Worm (Caenorhabditis elegans): ENCODE data around the gene phlp-2.

ce11 chrIII:4205751-4206327 lies 3.4 kb upstream of the phlp-2 start, which contains the start of gene R74.8:
- TF ChIP-seq unc-62 (GFP tag; optimal IDR thresholded peaks at IDR 0.05) (peak; percentile 13), lin-13 (tag; optimal IDR thresholded peaks at IDR 0.05) (no peak), ham-2 (GFP tag; optimal IDR thresholded peaks at IDR 0.05) (no peak), lsy-2 (tag; optimal IDR thresholded peaks at IDR 0.05) (no peak), ceh-83 (GFP tag; optimal IDR thresholded peaks at IDR 0.05) (no peak), ces-1 (GFP tag; optimal IDR thresholded peaks at IDR 0.05) (no peak), ceh-39 (tag; optimal IDR thresholded peaks at IDR 0.05) (no peak)
